Fruit fly (Drosophila melanogaster) whole organism, embryonic: ENCODE results near the gene tst.

Experiments
- ATbp ChIP-seq: fragments of 200-800 bp; sonication (Bioruptor generic); optimal IDR thresholded peaks from 2 replicates; lab custom pipeline; 2017; ENCODE audit warnings: missing biosample characterization, mild to moderate bottlenecking, missing genetic modification characterization, missing genetic modification reagents
- Adf1 ChIP-seq: fragments of 200-800 bp; sonication (Bioruptor generic); IDR thresholded peaks from 2 replicates; pipeline ENCODE4 v1.3.6; 2022; ENCODE audit warnings: missing biosample characterization, missing genetic modification characterization
- B-H1 ChIP-seq: fragments of 200-800 bp; sonication (Bioruptor generic); IDR thresholded peaks from 3 replicates; pipeline ENCODE4 v1.3.6; 2022; ENCODE audit warnings: missing biosample characterization, missing genetic modification characterization
- CG11085 ChIP-seq: fragments of 200-800 bp; sonication (Bioruptor generic); IDR thresholded peaks from 2 replicates; pipeline ENCODE4 v1.3.6; 2022; ENCODE audit warnings: missing biosample characterization, missing genetic modification characterization
- CG11093 ChIP-seq: fragments of 200-800 bp; sonication (Bioruptor generic); IDR thresholded peaks from 3 replicates; pipeline ENCODE4 v1.3.6; 2022; ENCODE audit warnings: missing biosample characterization, missing genetic modification characterization
- CG14441 ChIP-seq: fragments of 200-800 bp; sonication (Bioruptor generic); IDR thresholded peaks from 2 replicates; pipeline ENCODE4 v1.3.6; 2022; ENCODE audit warnings: missing biosample characterization, missing genetic modification characterization
- CG15073 ChIP-seq: fragments of 200-800 bp; sonication (Bioruptor generic); optimal IDR thresholded peaks from 2 replicates; lab custom pipeline; 2016; ENCODE audit warnings: missing biosample characterization, missing genetic modification characterization
- CG15479 ChIP-seq: fragments of 200-800 bp; sonication (Bioruptor generic); optimal IDR thresholded peaks from 3 replicates; lab custom pipeline; 2019; ENCODE audit warnings: missing biosample characterization, mild to moderate bottlenecking, missing genetic modification characterization, moderate library complexity
- CG16863 ChIP-seq: fragments of 200-800 bp; sonication (Bioruptor generic); optimal IDR thresholded peaks from 3 replicates; lab custom pipeline; 2016; ENCODE audit warnings: missing biosample characterization, missing genetic modification characterization
- CG18764 ChIP-seq: fragments of 200-800 bp; sonication (Bioruptor generic); optimal IDR thresholded peaks from 3 replicates; lab custom pipeline; 2016; ENCODE audit warnings: missing biosample characterization, missing genetic modification characterization
- CG2120 ChIP-seq: fragments of 200-800 bp; sonication (Bioruptor generic); optimal IDR thresholded peaks from 3 replicates; lab custom pipeline; 2016; ENCODE audit warnings: missing biosample characterization, missing genetic modification characterization
- CG34376 ChIP-seq: fragments of 200-800 bp; sonication (Bioruptor generic); optimal IDR thresholded peaks from 2 replicates; lab custom pipeline; 2018; ENCODE audit warnings: missing biosample characterization, mild to moderate bottlenecking, missing genetic modification characterization
- CG34422 ChIP-seq: fragments of 200-800 bp; sonication (Bioruptor generic); IDR thresholded peaks from 3 replicates; pipeline ENCODE4 v1.3.6; 2022; ENCODE audit warnings: missing biosample characterization, missing genetic modification characterization
- CG3847 ChIP-seq: fragments of 200-800 bp; sonication (Bioruptor generic); IDR thresholded peaks from 2 replicates; pipeline ENCODE4 v1.3.6; 2022; ENCODE audit warnings: missing biosample characterization, missing genetic modification characterization
- CG42726 ChIP-seq: fragments of 200-800 bp; sonication (Bioruptor generic); IDR thresholded peaks from 2 replicates; pipeline ENCODE4 v1.3.6; 2022; ENCODE audit warnings: missing biosample characterization, missing genetic modification characterization; ENCODE audit not compliant: partially characterized antibody
- CG4730 ChIP-seq: fragments of 200-800 bp; sonication (Bioruptor generic); IDR thresholded peaks from 2 replicates; pipeline ENCODE4 v1.3.6; 2022; ENCODE audit warnings: missing biosample characterization, missing genetic modification characterization
- CG5245 ChIP-seq: fragments of 200-800 bp; sonication (Bioruptor generic); optimal IDR thresholded peaks from 3 replicates; lab custom pipeline; 2016; ENCODE audit warnings: missing biosample characterization, missing genetic modification characterization
- CG6175 ChIP-seq: fragments of 200-800 bp; sonication (Bioruptor generic); IDR thresholded peaks from 3 replicates; pipeline ENCODE4 v1.3.6; 2022; ENCODE audit warnings: missing biosample characterization, missing genetic modification characterization
- CG6854 ChIP-seq: fragments of 200-800 bp; sonication (Bioruptor generic); optimal IDR thresholded peaks from 3 replicates; lab custom pipeline; 2017; ENCODE audit warnings: missing biosample characterization, mild to moderate bottlenecking, missing genetic modification characterization
- CG7357 ChIP-seq: fragments of 200-800 bp; sonication (Bioruptor generic); IDR thresholded peaks from 3 replicates; pipeline ENCODE4 v1.3.6; 2022; ENCODE audit warnings: missing biosample characterization, missing genetic modification characterization
- CG8478 ChIP-seq: fragments of >200 bp; optimal IDR thresholded peaks from 2 replicates; lab custom pipeline; 2018
- CoRest ChIP-seq: fragments of 200-800 bp; sonication (Bioruptor generic); optimal IDR thresholded peaks from 3 replicates; lab custom pipeline; 2018; ENCODE audit warnings: missing biosample characterization, mild to moderate bottlenecking, missing genetic modification characterization, moderate library complexity
- Dbx ChIP-seq: fragments of 200-800 bp; sonication (Bioruptor generic); IDR thresholded peaks from 3 replicates; pipeline ENCODE4 v1.3.6; 2022; ENCODE audit warnings: missing biosample characterization, missing genetic modification characterization
- HLH54F ChIP-seq: fragments of 200-800 bp; sonication (Bioruptor generic); optimal IDR thresholded peaks from 3 replicates; lab custom pipeline; 2016; ENCODE audit warnings: missing biosample characterization, missing genetic modification characterization
- HmgZ ChIP-seq: fragments of 200-800 bp; sonication (Bioruptor generic); optimal IDR thresholded peaks from 2 replicates; lab custom pipeline; 2018; ENCODE audit warnings: missing biosample characterization, mild to moderate bottlenecking, missing genetic modification characterization
- Hr78 ChIP-seq, 2 experiments: fragments of 200-800 bp in 1 of 2; fragments of >200 bp in 1 of 2; sonication (Bioruptor generic) in 1 of 2; optimal IDR thresholded peaks; 2 replicates each; lab custom pipeline; 2017 to 2019; ENCODE audit warnings: missing biosample characterization in 2 of 2, missing genetic modification characterization in 2 of 2, mild to moderate bottlenecking in 1 of 2, moderate library complexity in 1 of 2
- Lim3 ChIP-seq: fragments of 200-800 bp; sonication (Bioruptor generic); IDR thresholded peaks from 2 replicates; pipeline ENCODE4 v1.3.6; 2022; ENCODE audit warnings: missing biosample characterization, missing genetic modification characterization
- Myb ChIP-seq: fragments of 200-800 bp; sonication (Bioruptor generic); optimal IDR thresholded peaks from 2 replicates; lab custom pipeline; 2016; ENCODE audit warnings: missing biosample characterization, missing genetic modification characterization
- Neu2 ChIP-seq: fragments of 200-800 bp; sonication (Bioruptor generic); optimal IDR thresholded peaks from 3 replicates; lab custom pipeline; 2016; ENCODE audit warnings: missing biosample characterization, missing genetic modification characterization, borderline replicate concordance
- Nf-YA ChIP-seq: fragments of 200-800 bp; sonication (Bioruptor generic); IDR thresholded peaks from 2 replicates; pipeline ENCODE4 v1.3.6; 2022; ENCODE audit warnings: missing biosample characterization, missing genetic modification characterization
- Pdp1 ChIP-seq, 2 experiments: fragments of 200-800 bp; sonication (Bioruptor generic); optimal IDR thresholded peaks; 3 replicates each; lab custom pipeline; 2016; ENCODE audit warnings: missing biosample characterization in 2 of 2, missing genetic modification characterization in 2 of 2, mild to moderate bottlenecking in 1 of 2, moderate library complexity in 1 of 2
- Scr ChIP-seq: fragments of 200-800 bp; sonication (Bioruptor generic); IDR thresholded peaks from 2 replicates; pipeline ENCODE4 v1.3.6; 2022; ENCODE audit warnings: missing biosample characterization, missing genetic modification characterization; ENCODE audit not compliant: partially characterized antibody
- Spps ChIP-seq: fragments of 200-800 bp; sonication (Bioruptor generic); optimal IDR thresholded peaks from 2 replicates; lab custom pipeline; 2018; ENCODE audit warnings: missing biosample characterization, mild to moderate bottlenecking, missing genetic modification characterization
- Taf1 ChIP-seq: fragments of 200-800 bp; sonication (Bioruptor generic); IDR thresholded peaks from 2 replicates; pipeline ENCODE4 v1.3.6; 2022; ENCODE audit warnings: missing biosample characterization, missing genetic modification characterization
- Trl ChIP-seq, 3 experiments: fragments of >200 bp in 2 of 3; fragments of 200-800 bp in 1 of 3; sonication (Bioruptor generic) in 1 of 3; optimal IDR thresholded peaks; 2 replicates in 1 of 3; 3 replicates in 2 of 3; lab custom pipeline; 2016 to 2017; ENCODE audit warnings: missing biosample characterization in 1 of 3, missing genetic modification characterization in 1 of 3
- Usf ChIP-seq: fragments of 200-800 bp; sonication (Bioruptor generic); optimal IDR thresholded peaks from 2 replicates; lab custom pipeline; 2017; ENCODE audit warnings: missing genotype, missing biosample characterization, missing genetic modification characterization
- ab ChIP-seq: fragments of 200-800 bp; sonication (Bioruptor generic); optimal IDR thresholded peaks from 2 replicates; lab custom pipeline; 2016; ENCODE audit warnings: missing biosample characterization, missing genetic modification characterization
- ac ChIP-seq: fragments of 200-800 bp; sonication (Bioruptor generic); optimal IDR thresholded peaks from 3 replicates; lab custom pipeline; 2017; ENCODE audit warnings: missing biosample characterization, mild to moderate bottlenecking, missing genetic modification characterization
- chinmo ChIP-seq: fragments of 200-800 bp; sonication (Bioruptor generic); IDR thresholded peaks from 4 replicates; pipeline ENCODE4 v1.3.6; 2022; ENCODE audit warnings: missing biosample characterization, missing genetic modification characterization; ENCODE audit not compliant: partially characterized antibody
- corto ChIP-seq: fragments of 200-800 bp; sonication (Bioruptor generic); optimal IDR thresholded peaks from 2 replicates; lab custom pipeline; 2016; ENCODE audit warnings: missing biosample characterization, mild to moderate bottlenecking, missing genetic modification characterization, moderate library complexity
- eyg ChIP-seq: fragments of 200-800 bp; sonication (Bioruptor generic); optimal IDR thresholded peaks from 3 replicates; lab custom pipeline; 2016; ENCODE audit warnings: missing biosample characterization, missing genetic modification characterization
- ham ChIP-seq: fragments of 200-800 bp; sonication (Bioruptor generic); IDR thresholded peaks from 2 replicates; pipeline ENCODE4 v1.3.6; 2022; ENCODE audit warnings: missing biosample characterization, missing genetic modification characterization
- her ChIP-seq: fragments of 200-800 bp; sonication (Bioruptor generic); optimal IDR thresholded peaks from 2 replicates; lab custom pipeline; 2016; ENCODE audit warnings: missing biosample characterization, missing genetic modification characterization
- knrl ChIP-seq: fragments of 200-800 bp; sonication (Bioruptor generic); IDR thresholded peaks from 3 replicates; pipeline ENCODE4 v1.3.6; 2022; ENCODE audit warnings: missing biosample characterization, missing genetic modification characterization; ENCODE audit not compliant: partially characterized antibody
- lbe ChIP-seq: fragments of 200-800 bp; sonication (Bioruptor generic); optimal IDR thresholded peaks from 2 replicates; lab custom pipeline; 2016; ENCODE audit warnings: missing biosample characterization, mild to moderate bottlenecking, missing genetic modification characterization
- lilli ChIP-seq: fragments of 200-800 bp; sonication (Bioruptor generic); optimal IDR thresholded peaks from 3 replicates; lab custom pipeline; 2016; ENCODE audit warnings: missing biosample characterization, missing genetic modification characterization
- ro ChIP-seq: fragments of 200-800 bp; sonication (Bioruptor generic); IDR thresholded peaks from 2 replicates; pipeline ENCODE4 v1.3.6; 2022; ENCODE audit warnings: missing biosample characterization, missing genetic modification characterization
- scrt ChIP-seq: fragments of 200-800 bp; sonication (Bioruptor generic); optimal IDR thresholded peaks from 2 replicates; lab custom pipeline; 2018; ENCODE audit warnings: missing biosample characterization, mild to moderate bottlenecking, missing genetic modification characterization, moderate library complexity
- tna ChIP-seq: fragments of 200-800 bp; sonication (Bioruptor generic); IDR thresholded peaks from 2 replicates; pipeline ENCODE4 v1.3.6; 2022; ENCODE audit warnings: missing biosample characterization, missing genetic modification characterization; ENCODE audit not compliant: partially characterized antibody
- vfl ChIP-seq: fragments of 200-800 bp; sonication (Bioruptor generic); optimal IDR thresholded peaks from 2 replicates; lab custom pipeline; 2016; ENCODE audit warnings: missing biosample characterization, missing genetic modification characterization
- vnd ChIP-seq: fragments of 200-800 bp; sonication (Bioruptor generic); IDR thresholded peaks from 3 replicates; pipeline ENCODE4 v1.3.6; 2022; ENCODE audit warnings: missing biosample characterization, missing genetic modification characterization; ENCODE audit not compliant: partially characterized antibody

The tst gene

dm6 chr3R:23752728-23753127 is 19.9 kb downstream of the tst start, which contains the start of the genes RanBP3 and Rpt5 (continued):
- peak; percentile 77 for TF ChIP-seq lilli (GFP tag; lab: Kevin White, UChicago)
- TF ChIP-seq CG11093 (GFP tag; lab: Robert Waterston, UW), result no peak
- peak; percentile 33 for TF ChIP-seq Neu2 (GFP tag; lab: Kevin White, UChicago)
- TF ChIP-seq tna (GFP tag; lab: Robert Waterston, UW), result peak; percentile 74
- no peak for TF ChIP-seq Usf (GFP tag; lab: Kevin White, UChicago)
- TF ChIP-seq eyg, result peak; percentile 40
- peak; percentile 78 for TF ChIP-seq lbe (GFP tag; lab: Kevin White, UChicago)
- peak; percentile 32 for TF ChIP-seq corto
- TF ChIP-seq B-H1 (GFP tag; lab: Robert Waterston, UW), result no peak
- no peak for TF ChIP-seq CG16863 (GFP tag; lab: Kevin White, UChicago)
- TF ChIP-seq chinmo, result peak; percentile 69; the same call in 1 of the 4 replicates
- no peak for TF ChIP-seq Spps (tag; lab: Kevin White, UChicago)
- no peak for TF ChIP-seq CG4730 (GFP tag; lab: Robert Waterston, UW)
- TF ChIP-seq CG14441 (GFP tag; lab: Robert Waterston, UW), result peak; percentile 44; the same call in 1 of the 2 replicates
- TF ChIP-seq ATbp (GFP tag; lab: Kevin White, UChicago), result no peak
- peak; percentile 45 to 68 for TF ChIP-seq Pdp1 (GFP tag; optimal IDR thresholded peaks at IDR 0.05; lab: Kevin White, UChicago)
- no peak for TF ChIP-seq CG15479 (GFP tag; lab: Kevin White, UChicago)
- TF ChIP-seq knrl (GFP tag; lab: Robert Waterston, UW), result peak; percentile 75
- peak; percentile 59; the same call in 2 of the 3 replicates for TF ChIP-seq Dbx (GFP tag; lab: Robert Waterston, UW)
- TF ChIP-seq CG34376, result peak; percentile 59
- no peak for TF ChIP-seq ro (GFP tag; lab: Robert Waterston, UW)
- peak; percentile 7 for TF ChIP-seq CG5245 (GFP tag; lab: Kevin White, UChicago)
- peak; percentile 76 for TF ChIP-seq CG3847
- TF ChIP-seq vfl (GFP tag; lab: Kevin White, UChicago), result peak; percentile 68
- no peak for TF ChIP-seq Taf1 (GFP tag; lab: Robert Waterston, UW)
- peak; percentile 66 for TF ChIP-seq CG11085 (GFP tag; lab: Robert Waterston, UW)
- peak; percentile 63 for TF ChIP-seq vnd (GFP tag; lab: Robert Waterston, UW)
- peak; percentile 79; the same call in 1 of the 2 replicates for TF ChIP-seq CG42726 (GFP tag; lab: Robert Waterston, UW)
- TF ChIP-seq CG2120 (GFP tag; lab: Kevin White, UChicago), result peak; percentile 84
- TF ChIP-seq Trl (optimal IDR thresholded peaks at IDR 0.05; lab: Kevin White, UChicago), result no peak
- TF ChIP-seq Trl (GFP tag; optimal IDR thresholded peaks at IDR 0.05; lab: Kevin White, UChicago), result peak; percentile 50
- TF ChIP-seq CG8478 (lab: Kevin White, UChicago), result no peak
- TF ChIP-seq CG6175 (GFP tag; lab: Robert Waterston, UW), result no peak; the same call in 2 of the 3 replicates
- peak; percentile 60 for TF ChIP-seq Myb (GFP tag; lab: Kevin White, UChicago)
- TF ChIP-seq Hr78 (GFP tag; optimal IDR thresholded peaks at IDR 0.05; lab: Kevin White, UChicago), result no peak
- TF ChIP-seq her, result peak; percentile 59
- TF ChIP-seq scrt, result no peak
- TF ChIP-seq CG18764 (GFP tag; lab: Kevin White, UChicago), result no peak
- TF ChIP-seq CG7357 (GFP tag; lab: Robert Waterston, UW), result no peak
- TF ChIP-seq CG6854 (GFP tag; lab: Kevin White, UChicago), result no peak
- peak; percentile 47 for TF ChIP-seq Adf1 (GFP tag; lab: Robert Waterston, UW)
- TF ChIP-seq HmgZ (tag; lab: Kevin White, UChicago), result peak; percentile 89
- no peak for TF ChIP-seq Lim3
- no peak for TF ChIP-seq ac (GFP tag; lab: Kevin White, UChicago)
- TF ChIP-seq HLH54F (GFP tag; lab: Kevin White, UChicago), result peak; percentile 71
- TF ChIP-seq ab (GFP tag; lab: Kevin White, UChicago), result no peak
- no peak; the same call in 1 of the 2 replicates for TF ChIP-seq Nf-YA (GFP tag; lab: Robert Waterston, UW)
- peak; percentile 66; the same call in 2 of the 3 replicates for TF ChIP-seq CG34422 (GFP tag; lab: Robert Waterston, UW)
- no peak for TF ChIP-seq ham (GFP tag; lab: Robert Waterston, UW)
- no peak for TF ChIP-seq CoRest (tag; lab: Kevin White, UChicago)
- peak; percentile 81 for TF ChIP-seq Scr (GFP tag; lab: Robert Waterston, UW)
- peak; percentile 8 for TF ChIP-seq CG15073 (GFP tag; lab: Kevin White, UChicago)
